Worm (Caenorhabditis elegans): Measurements from ENCODE around the gene dgk-1.

ce11 chrX:975236-975535 lies 16.1 kb downstream of the dgk-1 start:
- TF ChIP-seq fkh-10 (GFP tag; optimal IDR thresholded peaks at IDR 0.05): no peak
- TF ChIP-seq unc-62 (GFP tag; optimal IDR thresholded peaks at IDR 0.05 in 1 of 2): no peak
- no peak for TF ChIP-seq unc-62 (tag; optimal IDR thresholded peaks at IDR 0.05)
- TF ChIP-seq saeg-2 (GFP tag; IDR thresholded peaks at IDR 0.05): no peak
- no peak for TF ChIP-seq nhr-25 (tag; optimal IDR thresholded peaks at IDR 0.05; ENCODE audit: borderline replicate concordance, insufficient read depth)
- no peak for TF ChIP-seq zag-1 (tag; optimal IDR thresholded peaks at IDR 0.05)
- TF ChIP-seq nhr-77 (tag; optimal IDR thresholded peaks at IDR 0.05): no peak

Measured in whole organism, L4 larva.